Worm (Caenorhabditis elegans): ENCODE measurements around the gene srh-109.

The srh-109 gene

DNA sequence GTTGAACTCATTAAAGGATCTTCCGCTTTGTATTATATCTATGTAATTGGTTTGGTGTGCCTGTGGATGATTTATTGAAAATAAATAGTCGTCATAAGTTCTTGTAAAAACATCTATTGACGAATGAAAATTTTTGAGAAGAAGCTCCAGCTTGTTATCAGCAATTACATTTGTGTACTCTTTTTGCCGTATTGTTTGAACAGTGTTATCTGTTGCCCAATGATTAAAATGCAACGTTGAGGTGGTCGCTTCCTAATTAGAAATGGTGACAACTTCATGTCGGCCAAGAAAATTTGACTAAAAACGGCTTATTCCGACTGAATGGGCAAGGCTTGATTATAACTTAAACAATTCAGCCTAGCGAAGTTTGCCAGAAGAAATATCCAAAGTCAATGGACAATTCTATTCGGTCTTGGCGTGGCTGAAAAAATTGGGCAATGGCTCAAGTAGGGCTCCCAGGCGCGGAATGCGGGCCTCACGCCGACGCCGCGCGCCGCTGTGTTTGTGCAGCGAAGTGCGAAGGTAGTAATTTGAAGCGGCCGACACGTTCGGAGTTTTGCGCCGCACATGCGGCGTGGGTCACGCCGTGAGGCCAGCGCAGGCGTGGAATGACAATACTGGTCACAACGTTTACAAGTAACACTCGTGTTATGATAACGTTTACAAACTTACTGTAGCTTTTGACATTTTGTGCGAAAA is 20.5 kb upstream of the srh-109 start:
- TF ChIP-seq W03F9.2 (tag; optimal IDR thresholded peaks at IDR 0.05) = no peak
- TF ChIP-seq dao-5 (tag; optimal IDR thresholded peaks at IDR 0.05) = no peak
- no peak for TF ChIP-seq him-1 (tag; optimal IDR thresholded peaks at IDR 0.05)

DNA sequence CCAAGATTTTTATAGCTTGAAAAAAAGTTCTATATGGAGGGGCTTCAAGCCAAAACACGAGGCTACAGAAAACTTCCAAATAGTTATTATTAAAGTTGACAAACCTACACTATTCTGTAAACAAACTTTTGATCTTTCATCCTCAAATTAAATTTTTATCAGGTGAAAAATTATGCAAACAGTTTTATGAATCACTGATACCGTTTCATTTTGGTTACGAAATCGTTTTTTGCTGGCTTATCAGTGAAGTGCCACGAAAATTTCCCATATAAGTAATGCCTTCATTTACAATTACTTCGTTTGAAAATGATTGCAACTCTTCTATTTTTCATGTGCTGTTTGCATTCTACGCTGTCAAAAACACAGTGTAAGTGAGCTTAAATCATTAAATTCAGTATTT is 18.6 kb upstream of the srh-109 start, which contains the start of gene T19C9.8:
Gene T19C9.8, plus strand, starts transcription at position 299 of the 400 bp plus-strand sequence.
- TF ChIP-seq him-1 (tag; optimal IDR thresholded peaks at IDR 0.05) (no peak), W03F9.2 (tag; optimal IDR thresholded peaks at IDR 0.05) (no peak), dao-5 (tag; optimal IDR thresholded peaks at IDR 0.05) (no peak)

DNA sequence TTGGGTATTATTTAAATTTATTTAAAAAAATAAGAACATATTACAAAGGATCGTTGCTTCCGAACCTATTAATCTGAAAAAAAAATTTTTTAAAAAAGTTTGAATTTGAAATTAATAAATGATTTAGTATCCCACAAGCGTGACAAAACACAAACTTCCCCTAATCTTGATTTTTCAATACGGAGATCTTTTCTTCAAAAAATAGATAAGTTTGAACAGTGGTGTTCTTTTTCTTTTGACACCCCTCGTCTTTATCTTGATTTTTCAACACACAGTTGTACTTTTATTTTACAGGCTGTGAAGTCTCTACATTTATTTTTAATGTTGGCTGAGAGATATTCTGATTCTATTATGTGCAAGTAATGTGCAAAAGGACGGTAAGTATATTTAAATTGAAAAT is 16.1 kb upstream of the srh-109 start, which contains the start of gene T19C9.10:
Gene T19C9.10, plus strand, starts transcription at position 248 of the 400 bp plus-strand sequence.
- TF ChIP-seq dao-5 (tag; optimal IDR thresholded peaks at IDR 0.05) (no peak), W03F9.2 (tag; optimal IDR thresholded peaks at IDR 0.05) (no peak), him-1 (tag; optimal IDR thresholded peaks at IDR 0.05) (no peak)

DNA sequence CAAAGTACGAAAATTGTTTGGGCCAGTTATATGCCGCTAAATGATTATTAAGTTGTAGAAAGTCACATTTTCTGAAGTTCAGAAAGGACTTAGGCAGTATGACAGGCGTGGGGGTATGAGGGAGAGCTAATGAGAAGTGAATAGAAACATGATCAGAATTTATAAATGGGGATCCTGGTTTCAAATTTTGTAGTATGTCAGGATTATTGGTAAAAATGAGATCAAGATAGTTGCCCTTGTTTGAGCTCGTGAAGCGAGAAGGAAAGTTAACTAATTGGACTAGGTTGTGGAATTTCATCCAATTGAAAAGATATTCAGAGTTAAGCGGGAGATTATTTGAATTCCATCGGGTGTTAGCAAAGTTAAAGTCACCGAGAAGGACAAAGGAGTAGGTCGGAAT is 12.2 kb upstream of the srh-109 start:
- no peak for TF ChIP-seq W03F9.2 (tag; optimal IDR thresholded peaks at IDR 0.05)
- TF ChIP-seq him-1 (tag; optimal IDR thresholded peaks at IDR 0.05) = no peak
- TF ChIP-seq dao-5 (tag; optimal IDR thresholded peaks at IDR 0.05) = no peak

DNA sequence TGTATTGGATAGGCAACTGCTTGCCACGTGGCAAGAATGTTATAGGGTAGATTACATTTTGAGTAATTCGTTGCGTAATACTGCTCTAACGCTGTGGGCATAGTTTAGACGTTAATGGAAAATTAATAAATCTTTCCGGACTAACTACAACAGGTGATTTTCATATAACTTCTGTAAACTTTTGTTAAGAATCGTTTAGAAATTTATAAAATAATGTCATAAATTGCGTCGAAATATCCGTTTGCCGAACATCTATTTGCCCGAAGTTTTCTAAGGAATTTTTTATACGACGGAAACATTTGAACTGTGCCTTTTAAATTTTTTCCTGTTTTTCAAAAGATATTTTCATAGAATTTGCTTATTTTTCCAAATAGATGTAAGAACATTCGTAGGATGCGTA is 5.9 kb upstream of the srh-109 start, which contains the start of gene srh-112:
Gene srh-112, minus strand, starts transcription at position 101 of the 400 bp plus-strand sequence.
- no peak for TF ChIP-seq W03F9.2 (tag; optimal IDR thresholded peaks at IDR 0.05)

DNA sequence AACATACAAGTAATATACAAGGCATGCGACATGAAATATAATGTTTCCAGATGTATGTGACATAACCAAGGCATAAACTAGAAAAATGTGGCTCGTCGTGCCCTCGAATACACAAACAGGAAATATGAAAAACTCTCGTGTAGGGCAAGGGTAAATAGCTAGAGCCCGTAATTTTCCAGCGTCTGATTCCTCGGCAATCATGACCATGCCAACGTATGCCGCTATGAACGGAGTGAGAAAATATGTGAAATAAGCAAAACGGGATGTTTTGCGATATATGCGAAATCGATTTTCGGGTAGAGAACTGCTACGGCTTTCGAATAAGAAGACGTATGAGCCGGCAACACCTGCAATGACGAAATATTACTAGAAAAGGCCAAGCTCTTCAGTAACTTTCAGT is 5.1 kb upstream of the srh-109 start, which contains the start of gene scl-25:
Gene scl-25, plus strand, starts transcription at position 301 of the 400 bp plus-strand sequence.
- TF ChIP-seq W03F9.2 (tag; optimal IDR thresholded peaks at IDR 0.05) (no peak), dao-5 (tag; optimal IDR thresholded peaks at IDR 0.05) (no peak), him-1 (tag; optimal IDR thresholded peaks at IDR 0.05) (no peak)

DNA sequence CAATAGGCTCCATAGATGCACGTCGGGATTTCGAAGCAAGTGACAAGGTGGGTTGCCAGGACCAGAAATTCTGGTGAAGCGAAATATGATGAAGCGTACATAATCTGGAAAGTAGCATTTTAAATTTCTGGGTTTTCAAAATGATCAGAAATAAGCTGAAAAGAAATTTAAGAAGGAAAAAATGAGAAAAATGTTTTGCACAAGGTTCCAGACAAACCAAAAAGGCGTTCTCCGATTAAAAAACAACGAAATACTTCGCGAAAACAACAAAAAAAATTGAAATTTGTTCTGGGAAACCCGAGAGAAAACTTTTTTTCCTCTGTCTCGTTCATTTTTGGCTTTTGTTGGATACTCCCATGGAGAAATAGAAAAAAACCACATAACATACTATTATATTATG is 3.1 kb upstream of the srh-109 start, which contains the start of gene srh-252:
Gene srh-252, minus strand, starts transcription at position 101 of the 400 bp plus-strand sequence.
- TF ChIP-seq him-1 (tag; optimal IDR thresholded peaks at IDR 0.05) (no peak), dao-5 (tag; optimal IDR thresholded peaks at IDR 0.05) (no peak)

DNA sequence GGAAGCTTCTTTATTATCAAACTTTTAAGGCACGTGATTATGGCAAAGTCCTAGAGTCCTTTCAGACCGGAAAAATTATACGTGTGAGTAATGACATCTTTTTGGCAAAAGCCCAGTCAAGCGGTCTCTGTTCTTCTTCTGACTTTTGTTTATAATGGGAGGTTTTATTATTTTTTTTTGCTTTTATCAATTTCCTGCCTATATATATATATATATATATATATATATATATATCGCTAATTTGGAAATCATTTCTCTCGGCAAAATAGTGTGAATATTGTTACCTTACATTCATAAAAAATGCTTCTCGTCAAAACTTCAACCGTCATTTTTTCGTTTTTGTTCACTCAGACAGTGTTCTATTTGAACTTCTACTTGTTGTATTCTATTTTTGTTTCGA is 2.6 kb downstream of the srh-109 start, which contains the start of gene srbc-62:
Gene srbc-62, plus strand, starts transcription at position 301 of the 400 bp plus-strand sequence.
- TF ChIP-seq dao-5 (tag; optimal IDR thresholded peaks at IDR 0.05) (no peak), W03F9.2 (tag; optimal IDR thresholded peaks at IDR 0.05) (no peak), him-1 (tag; optimal IDR thresholded peaks at IDR 0.05) (no peak)

DNA sequence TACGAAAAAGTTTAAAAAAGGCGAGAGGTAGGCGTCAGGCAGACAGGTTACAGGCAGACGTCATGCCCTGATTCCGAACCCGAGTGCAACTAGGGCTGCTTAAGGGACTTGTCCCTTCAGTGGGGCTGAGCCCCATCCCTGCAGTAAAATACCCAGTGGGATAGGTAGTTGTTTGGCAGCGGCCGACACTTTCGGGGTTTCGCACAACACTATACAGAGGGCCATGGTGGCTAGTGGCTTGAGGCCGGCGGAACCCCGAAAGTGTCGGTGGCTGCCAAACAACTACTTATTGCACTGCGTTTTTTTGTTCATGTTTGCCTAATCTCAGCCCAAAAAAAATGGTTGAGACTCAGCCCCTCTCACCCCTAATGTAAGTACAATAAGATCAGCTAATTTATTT is 4.6 kb downstream of the srh-109 start:
- TF ChIP-seq dao-5 (tag; optimal IDR thresholded peaks at IDR 0.05) = no peak
- no peak for TF ChIP-seq him-1 (tag; optimal IDR thresholded peaks at IDR 0.05)
- TF ChIP-seq W03F9.2 (tag; optimal IDR thresholded peaks at IDR 0.05) = no peak

DNA sequence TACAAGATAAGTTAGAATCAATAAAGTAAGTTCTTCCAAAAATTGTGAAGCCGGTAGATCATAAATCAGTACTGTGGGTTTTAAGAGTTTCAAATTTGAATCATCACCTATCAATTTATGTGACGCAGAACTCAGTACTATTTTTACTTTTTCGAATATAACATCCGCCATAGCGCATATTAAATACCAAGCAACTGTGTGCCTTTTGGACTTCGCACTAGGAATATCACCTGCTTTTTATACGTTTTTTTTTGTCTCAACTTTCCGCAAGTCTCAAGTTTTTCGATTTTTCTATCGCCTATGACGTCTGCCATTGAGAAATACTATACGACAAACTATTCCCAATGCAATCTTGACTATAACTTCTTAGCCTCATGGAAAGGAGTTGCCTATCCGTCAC is 7.5 kb downstream of the srh-109 start, which contains the start of gene srh-113:
Gene srh-113, plus strand, starts transcription at position 301 of the 400 bp plus-strand sequence.
- no peak for TF ChIP-seq W03F9.2 (tag; optimal IDR thresholded peaks at IDR 0.05)
- TF ChIP-seq dao-5 (tag; optimal IDR thresholded peaks at IDR 0.05) = no peak
- no peak for TF ChIP-seq him-1 (tag; optimal IDR thresholded peaks at IDR 0.05)

DNA sequence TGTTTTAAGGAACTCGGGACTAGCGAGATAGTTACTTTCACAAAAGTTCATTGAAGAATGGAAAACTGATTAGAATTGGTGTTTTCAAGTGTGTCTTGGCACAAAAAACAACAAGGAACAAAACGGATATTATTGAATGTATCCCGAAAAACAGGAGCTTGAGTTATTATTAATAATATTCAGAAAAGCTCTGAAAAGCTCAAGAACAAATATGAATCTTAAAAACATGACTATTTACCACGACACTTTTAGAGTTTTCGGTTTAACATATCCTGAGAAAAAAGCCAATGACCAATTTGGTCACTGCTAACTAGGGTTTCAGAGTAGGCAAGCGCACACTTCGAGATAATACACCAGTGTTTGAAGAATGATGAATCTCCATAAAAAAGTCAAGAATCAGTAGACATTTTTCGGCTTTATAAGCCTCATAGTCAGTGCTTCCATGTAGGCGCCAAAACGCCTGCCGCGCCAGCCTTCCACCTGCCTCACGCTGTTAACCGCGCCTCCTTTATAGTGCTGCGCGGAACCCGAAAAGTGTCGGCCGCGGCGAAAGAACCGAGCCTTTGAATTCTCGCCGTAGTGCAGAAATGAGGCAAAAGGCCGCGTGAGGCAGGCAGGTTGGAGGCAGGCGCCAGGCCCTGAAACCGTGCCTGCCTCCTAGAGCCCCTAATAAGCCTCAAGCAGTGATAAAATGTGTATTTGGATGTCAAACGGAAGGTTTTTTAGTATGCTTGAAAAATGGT is 8.1 kb downstream of the srh-109 start, which contains the start of gene srh-236:
Gene srh-236, minus strand, starts transcription at position 51 of the 743 bp plus-strand sequence.
- TF ChIP-seq him-1 (tag; optimal IDR thresholded peaks at IDR 0.05) (no peak), W03F9.2 (tag; optimal IDR thresholded peaks at IDR 0.05) (no peak), dao-5 (tag; optimal IDR thresholded peaks at IDR 0.05) (no peak)

DNA sequence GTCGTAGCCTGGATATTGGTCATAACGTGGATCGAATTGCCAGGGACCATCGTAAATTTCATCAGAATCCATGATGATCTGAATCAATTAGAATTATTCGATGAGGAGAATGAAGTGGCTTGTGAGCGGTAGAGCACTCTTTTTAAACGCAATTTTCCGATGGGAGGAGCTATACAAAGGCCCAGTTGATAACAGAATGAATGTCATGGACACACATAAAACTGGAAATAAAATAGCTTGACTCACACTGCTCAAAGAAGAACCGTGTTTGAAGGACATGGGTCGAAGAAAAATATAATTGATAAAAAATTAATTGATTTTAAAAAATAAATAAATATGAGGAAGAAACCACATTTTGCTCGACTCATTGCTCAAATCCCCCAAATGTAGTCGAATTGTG is 12.2 kb downstream of the srh-109 start, which contains the start of gene Y68A4A.13:
Gene Y68A4A.13, minus strand, starts transcription at position 101 of the 400 bp plus-strand sequence.
- TF ChIP-seq dao-5 (tag; optimal IDR thresholded peaks at IDR 0.05) (no peak), him-1 (tag; optimal IDR thresholded peaks at IDR 0.05) (no peak), W03F9.2 (tag; optimal IDR thresholded peaks at IDR 0.05) (no peak)

DNA sequence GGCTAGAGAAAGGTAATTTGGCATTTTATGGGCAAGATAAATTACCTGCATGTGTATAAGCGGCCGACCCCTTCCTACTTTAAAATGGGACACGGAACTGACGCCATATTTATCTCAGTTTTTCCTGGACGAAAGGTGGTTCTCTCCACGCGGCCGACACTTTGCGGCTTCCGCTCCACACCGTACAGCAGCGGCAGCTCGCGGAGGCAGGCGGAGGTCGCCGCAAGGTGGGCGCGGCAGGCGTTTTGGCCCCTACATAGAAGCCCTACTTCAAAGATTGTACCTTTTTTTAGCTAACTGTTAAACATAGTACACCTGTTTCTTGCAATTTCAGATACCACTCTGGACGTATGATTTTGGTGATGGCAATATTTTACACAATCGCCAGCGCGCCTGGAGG is 13.8 kb downstream of the srh-109 start:
- TF ChIP-seq W03F9.2 (tag; optimal IDR thresholded peaks at IDR 0.05) (no peak), him-1 (tag; optimal IDR thresholded peaks at IDR 0.05) (no peak), dao-5 (tag; optimal IDR thresholded peaks at IDR 0.05) (no peak)

DNA sequence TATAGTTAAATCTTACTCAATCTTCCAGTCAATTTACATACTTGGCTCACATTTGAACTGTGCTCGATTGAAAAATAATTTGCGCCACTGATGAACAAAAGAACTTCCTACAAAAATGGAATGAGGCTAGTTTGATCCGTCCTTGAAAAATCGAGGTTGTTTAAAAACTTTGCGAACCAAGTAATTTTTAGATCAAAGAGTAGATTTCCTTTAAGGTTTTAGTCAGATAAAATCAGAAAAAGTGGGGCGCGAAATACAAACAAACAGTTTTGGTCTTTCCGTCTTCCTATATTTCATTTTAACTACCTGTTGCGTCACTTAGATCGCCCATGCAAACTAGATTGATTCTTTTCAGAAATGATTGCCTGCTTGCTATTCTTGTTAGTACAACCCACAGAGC is 18.4 kb downstream of the srh-109 start, which contains the start of gene Y68A4A.10:
Gene Y68A4A.10, plus strand, starts transcription at position 301 of the 400 bp plus-strand sequence.
- no peak for TF ChIP-seq him-1 (tag; optimal IDR thresholded peaks at IDR 0.05)
- TF ChIP-seq dao-5 (tag; optimal IDR thresholded peaks at IDR 0.05) = no peak
- no peak for TF ChIP-seq W03F9.2 (tag; optimal IDR thresholded peaks at IDR 0.05)

All from whole organism, L4/young adult.